Fruit fly (Drosophila melanogaster) whole organism, adult: Measurements from ENCODE around the gene CG7044.

Experiments used
- CG11617 ChIP-seq: fragments of 200-800 bp; sonication (Bioruptor generic); optimal IDR thresholded peaks from 2 replicates; lab custom pipeline; 2017; ENCODE audit warnings: mild to moderate bottlenecking, missing biosample characterization, missing genetic modification reagents, missing genetic modification characterization
- CG12768 ChIP-seq: fragments of 200-800 bp; sonication (Bioruptor generic); optimal IDR thresholded peaks from 2 replicates; lab custom pipeline; 2017; ENCODE audit warnings: missing biosample characterization, missing genetic modification characterization, mild to moderate bottlenecking, moderate library complexity, missing genetic modification reagents
- CG14711 ChIP-seq: fragments of 200-800 bp; sonication (Bioruptor generic); optimal IDR thresholded peaks from 2 replicates; lab custom pipeline; 2018; ENCODE audit warnings: missing biosample characterization, mild to moderate bottlenecking, missing genetic modification characterization, moderate library complexity
- CG1620 ChIP-seq: fragments of 200-800 bp; sonication (Bioruptor generic); optimal IDR thresholded peaks from 2 replicates; lab custom pipeline; 2016; ENCODE audit warnings: missing biosample characterization, missing genetic modification characterization
- CG33017 ChIP-seq: fragments of 200-800 bp; sonication (Bioruptor generic); optimal IDR thresholded peaks from 2 replicates; lab custom pipeline; 2018; ENCODE audit warnings: missing biosample characterization, mild to moderate bottlenecking, missing genetic modification characterization, moderate library complexity
- CG5204 ChIP-seq: fragments of 200-800 bp; sonication (Bioruptor generic); optimal IDR thresholded peaks from 2 replicates; lab custom pipeline; 2016; ENCODE audit warnings: missing biosample characterization, missing genetic modification characterization
- CG7045 ChIP-seq: fragments of 200-800 bp; sonication (Bioruptor generic); optimal IDR thresholded peaks from 2 replicates; lab custom pipeline; 2017; ENCODE audit warnings: missing biosample characterization, mild to moderate bottlenecking, missing genetic modification characterization
- CG7101 ChIP-seq: fragments of 200-800 bp; sonication (Bioruptor generic); optimal IDR thresholded peaks from 2 replicates; lab custom pipeline; 2018; ENCODE audit warnings: missing biosample characterization, mild to moderate bottlenecking, missing genetic modification characterization, moderate library complexity
- Clk ChIP-seq: fragments of 200-800 bp; sonication (Bioruptor generic); optimal IDR thresholded peaks from 2 replicates; lab custom pipeline; 2017; ENCODE audit warnings: missing biosample characterization, missing genetic modification characterization
- Crg-1 ChIP-seq: fragments of 200-800 bp; sonication (Bioruptor generic); optimal IDR thresholded peaks from 2 replicates; lab custom pipeline; 2016; ENCODE audit warnings: missing biosample characterization, missing genetic modification characterization
- Hr96 ChIP-seq: fragments of 200-800 bp; sonication (Bioruptor generic); optimal IDR thresholded peaks from 2 replicates; lab custom pipeline; 2016; ENCODE audit warnings: missing biosample characterization, missing genetic modification characterization
- Mnt ChIP-seq: fragments of 200-800 bp; sonication (Bioruptor generic); optimal IDR thresholded peaks from 2 replicates; lab custom pipeline; 2016; ENCODE audit warnings: missing biosample characterization, mild to moderate bottlenecking, missing genetic modification characterization
- bab1 ChIP-seq: fragments of 200-800 bp; sonication (Bioruptor generic); optimal IDR thresholded peaks from 3 replicates; lab custom pipeline; 2019; ENCODE audit warnings: missing biosample characterization, mild to moderate bottlenecking, missing genetic modification characterization, moderate library complexity
- cic ChIP-seq: fragments of 200-800 bp; sonication (Bioruptor generic); optimal IDR thresholded peaks from 2 replicates; lab custom pipeline; 2017; ENCODE audit warnings: missing biosample characterization, mild to moderate bottlenecking, missing genetic modification characterization, moderate library complexity
- cnc ChIP-seq, 2 experiments: fragments of >200 bp; optimal IDR thresholded peaks; 2 replicates each; lab custom pipeline; 2017
- kay ChIP-seq: fragments of 200-800 bp; sonication (Bioruptor generic); peaks from one replicate; lab custom pipeline; 2016; ENCODE audit warnings: missing biosample characterization, missing genetic modification characterization, borderline replicate concordance
- ovo ChIP-seq: fragments of 200-800 bp; sonication (Bioruptor generic); optimal IDR thresholded peaks from 2 replicates; lab custom pipeline; 2016; ENCODE audit warnings: missing biosample characterization, missing genetic modification characterization
- pad ChIP-seq: fragments of 200-800 bp; sonication (Bioruptor generic); optimal IDR thresholded peaks from 3 replicates; lab custom pipeline; 2017; ENCODE audit warnings: missing biosample characterization, missing genetic modification characterization, mild to moderate bottlenecking, moderate library complexity, missing genetic modification reagents
- tj ChIP-seq: fragments of 200-800 bp; sonication (Bioruptor generic); optimal IDR thresholded peaks from 3 replicates; lab custom pipeline; 2017; ENCODE audit warnings: missing biosample characterization, mild to moderate bottlenecking, missing genetic modification characterization, moderate library complexity
- toe ChIP-seq: fragments of 200-800 bp; sonication (Bioruptor generic); optimal IDR thresholded peaks from 2 replicates; lab custom pipeline; 2016; ENCODE audit warnings: missing biosample characterization, missing genetic modification characterization

Gene CG7044

dm6 chr3R:21101453-21102214 lies at the start of gene CG7044, which contains the start of gene Tbc1d22:
CG7044 (minus strand) TSS chr3R:21101718.
Tbc1d22 (plus strand) TSS chr3R:21102199.
- TF ChIP-seq CG7101 (tag; lab: Kevin White, UChicago): peak; percentile 56
- no peak for TF ChIP-seq CG5204 (GFP tag; lab: Kevin White, UChicago)
- peak; percentile 28 for TF ChIP-seq CG33017 (tag; lab: Kevin White, UChicago)
- no peak for TF ChIP-seq cnc (optimal IDR thresholded peaks at IDR 0.05; lab: Kevin White, UChicago)
- TF ChIP-seq CG14711: peak; percentile 80
- peak; percentile 42 for TF ChIP-seq pad (GFP tag; lab: Kevin White, UChicago)
- TF ChIP-seq bab1 (GFP tag; lab: Kevin White, UChicago): no peak
- TF ChIP-seq toe (GFP tag; lab: Kevin White, UChicago): no peak
- peak; percentile 80 for TF ChIP-seq ovo (GFP tag; lab: Kevin White, UChicago)
- no peak for TF ChIP-seq kay (GFP tag; lab: Kevin White, UChicago)
- TF ChIP-seq CG11617 (GFP tag; lab: Kevin White, UChicago): peak; percentile 75
- TF ChIP-seq Crg-1 (GFP tag; lab: Kevin White, UChicago): peak; percentile 44
- TF ChIP-seq CG1620 (GFP tag; lab: Kevin White, UChicago): peak; percentile 43
- no peak for TF ChIP-seq Clk (GFP tag; lab: Kevin White, UChicago)
- no peak for TF ChIP-seq cic (GFP tag; lab: Kevin White, UChicago)
- peak; percentile 51 for TF ChIP-seq Mnt (GFP tag; lab: Kevin White, UChicago)
- no peak for TF ChIP-seq Hr96 (GFP tag; lab: Kevin White, UChicago)
- no peak for TF ChIP-seq CG12768 (GFP tag; lab: Kevin White, UChicago)
- TF ChIP-seq tj (GFP tag; lab: Kevin White, UChicago): peak; percentile 39
- TF ChIP-seq CG7045 (GFP tag; lab: Kevin White, UChicago): peak; percentile 8

DNA sequence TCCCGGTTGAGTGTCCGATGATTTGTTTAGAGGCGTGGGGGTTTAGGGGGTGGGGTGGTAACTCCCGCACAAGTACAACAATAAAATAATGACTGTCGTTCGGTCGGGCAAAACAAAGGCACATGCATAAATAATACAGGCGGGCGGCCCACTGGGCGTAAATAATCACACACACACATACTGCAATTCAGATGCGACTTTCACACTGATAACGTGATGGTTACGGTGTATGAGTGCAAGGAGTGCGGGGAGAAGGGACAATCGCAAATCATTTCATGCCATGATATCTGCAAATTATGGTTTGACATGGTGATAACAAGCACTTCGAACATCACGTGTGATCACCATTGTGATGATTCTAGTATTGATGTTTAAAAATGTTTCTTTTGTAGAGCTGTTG lies 48.6 kb upstream of the CG7044 start:
- TF ChIP-seq toe (GFP tag; lab: Kevin White, UChicago): no peak
- TF ChIP-seq CG12768 (GFP tag; lab: Kevin White, UChicago): peak; percentile 1
- TF ChIP-seq cic (GFP tag; lab: Kevin White, UChicago): peak; percentile 51
- peak; percentile 21 for TF ChIP-seq Mnt (GFP tag; lab: Kevin White, UChicago)

DNA sequence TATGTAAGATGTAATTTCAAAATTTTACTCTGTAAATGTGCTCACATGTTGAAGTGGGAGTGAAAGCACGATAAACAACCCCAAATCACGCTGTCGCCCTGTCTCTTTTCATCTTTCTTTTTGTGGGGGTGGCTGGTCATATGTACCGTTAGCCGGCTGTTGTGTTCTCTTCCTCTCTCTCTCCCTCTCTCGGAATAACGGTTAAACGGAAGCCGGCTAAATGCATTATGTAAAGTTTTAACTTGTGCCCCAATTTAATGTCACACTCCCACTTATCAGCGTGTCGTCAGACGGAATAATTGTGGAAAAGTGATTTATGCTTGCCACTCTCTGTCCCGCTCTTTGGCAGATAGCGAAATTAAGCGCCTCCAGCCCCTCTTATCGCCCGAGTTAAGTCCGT lies 39.8 kb upstream of the CG7044 start:
- TF ChIP-seq CG11617 (GFP tag; lab: Kevin White, UChicago) (no peak), cnc (optimal IDR thresholded peaks at IDR 0.05; lab: Kevin White, UChicago) (no peak), Hr96 (GFP tag; lab: Kevin White, UChicago) (no peak), ovo (GFP tag; lab: Kevin White, UChicago) (peak; percentile 66)

dm6 chr3R:21140458-21140857 lies 38.9 kb upstream of the CG7044 start, which contains the start of gene SNF4Agamma:
SNF4Agamma (plus strand) TSS chr3R:21140739.
- TF ChIP-seq CG7101 (tag; lab: Kevin White, UChicago): peak; percentile 15
- peak; percentile 98 for TF ChIP-seq CG14711
- peak; percentile 36 for TF ChIP-seq CG33017 (tag; lab: Kevin White, UChicago)
- peak; percentile 47 for TF ChIP-seq Mnt (GFP tag; lab: Kevin White, UChicago)
- no peak for TF ChIP-seq cnc (optimal IDR thresholded peaks at IDR 0.05; lab: Kevin White, UChicago)
- TF ChIP-seq CG12768 (GFP tag; lab: Kevin White, UChicago): no peak
- TF ChIP-seq CG1620 (GFP tag; lab: Kevin White, UChicago): peak; percentile 21
- peak; percentile 43 for TF ChIP-seq bab1 (GFP tag; lab: Kevin White, UChicago)
- peak; percentile 20 for TF ChIP-seq CG11617 (GFP tag; lab: Kevin White, UChicago)
- TF ChIP-seq CG7045 (GFP tag; lab: Kevin White, UChicago): no peak
- no peak for TF ChIP-seq Crg-1 (GFP tag; lab: Kevin White, UChicago)
- TF ChIP-seq ovo (GFP tag; lab: Kevin White, UChicago): peak; percentile 13
- TF ChIP-seq Hr96 (GFP tag; lab: Kevin White, UChicago): no peak

DNA sequence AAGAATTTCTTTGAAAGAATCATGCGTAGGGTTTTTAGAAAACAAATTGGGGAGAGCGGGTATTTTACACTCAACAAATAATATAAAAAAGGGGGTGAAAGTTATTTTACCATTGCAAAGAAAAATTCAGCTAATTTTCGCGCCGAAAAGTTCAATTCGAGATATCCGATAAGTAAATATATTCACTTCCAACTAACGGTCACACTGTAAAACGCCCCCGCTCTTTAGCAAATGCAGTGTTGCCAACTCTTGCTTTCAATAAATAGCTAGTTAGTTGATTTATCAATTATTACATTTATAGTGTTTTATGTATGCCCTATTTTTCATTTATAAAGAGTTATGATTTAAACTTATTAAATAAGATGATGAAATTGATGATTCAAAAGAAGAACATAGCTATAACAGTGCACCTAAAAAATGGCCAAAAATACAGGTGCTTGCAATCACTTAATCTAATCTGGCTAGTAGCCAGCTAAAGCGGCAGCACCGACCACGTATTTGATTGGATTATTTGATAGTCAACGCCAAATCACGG lies 36.8 kb upstream of the CG7044 start, which contains the start of gene meigo:
meigo (plus strand) TSS at position 51 of the 535 bp plus-strand sequence.
- peak; percentile 53 for TF ChIP-seq cic (GFP tag; lab: Kevin White, UChicago)
- peak; percentile 74 for TF ChIP-seq CG1620 (GFP tag; lab: Kevin White, UChicago)
- no peak for TF ChIP-seq toe (GFP tag; lab: Kevin White, UChicago)
- TF ChIP-seq CG14711: peak; percentile 94
- no peak for TF ChIP-seq CG5204 (GFP tag; lab: Kevin White, UChicago)
- no peak for TF ChIP-seq Hr96 (GFP tag; lab: Kevin White, UChicago)
- no peak for TF ChIP-seq cnc (optimal IDR thresholded peaks at IDR 0.05; lab: Kevin White, UChicago)
- no peak for TF ChIP-seq kay (GFP tag; lab: Kevin White, UChicago)
- peak; percentile 86 for TF ChIP-seq bab1 (GFP tag; lab: Kevin White, UChicago)
- TF ChIP-seq CG7045 (GFP tag; lab: Kevin White, UChicago): peak; percentile 52
- peak; percentile 42 for TF ChIP-seq tj (GFP tag; lab: Kevin White, UChicago)
- peak; percentile 30 for TF ChIP-seq Clk (GFP tag; lab: Kevin White, UChicago)
- peak; percentile 40 for TF ChIP-seq ovo (GFP tag; lab: Kevin White, UChicago)
- TF ChIP-seq CG11617 (GFP tag; lab: Kevin White, UChicago): peak; percentile 73
- TF ChIP-seq Mnt (GFP tag; lab: Kevin White, UChicago): peak; percentile 70
- peak; percentile 61 for TF ChIP-seq pad (GFP tag; lab: Kevin White, UChicago)
- TF ChIP-seq CG12768 (GFP tag; lab: Kevin White, UChicago): peak; percentile 40
- TF ChIP-seq CG7101 (tag; lab: Kevin White, UChicago): peak; percentile 77
- peak; percentile 20 for TF ChIP-seq Crg-1 (GFP tag; lab: Kevin White, UChicago)
- TF ChIP-seq CG33017 (tag; lab: Kevin White, UChicago): peak; percentile 78
